In genomic region chr3L:20447337-20447736, dm6 we compare ENCODE assay signal across 1 fruit fly cellular context.
TF ChIP-seq lines count a peak whose summit lies in the region.

No protein-coding gene starts in this region.

TF ChIP-seq in whole organism, embryonic, 481 proteins besides CTCF, POLR2A, EP300 and RAD21 (continued from another document and continues in another):
- TF ChIP-seq fd102C (GFP tag; optimal IDR thresholded peaks at IDR 0.05; lab: Kevin White, UChicago) (no peak), lov (optimal IDR thresholded peaks at IDR 0.05; lab: Kevin White, UChicago) (no peak), lov (GFP tag; IDR thresholded peaks at IDR 0.05; lab: Robert Waterston, UW) (0 out of 3 replicates have a peak, but pooled peaks have one; percentile 8), dpn (GFP tag; optimal IDR thresholded peaks at IDR 0.05; lab: Kevin White, UChicago) (peak in 1 of 2 experiments; percentile 22), CG8765 (GFP tag; IDR thresholded peaks at IDR 0.05; lab: Robert Waterston, UW) (no peak), row (GFP tag; IDR thresholded peaks at IDR 0.05; lab: Robert Waterston, UW) (0 out of 3 replicates have a peak, but pooled peaks have one; percentile 33), CG6175 (GFP tag; IDR thresholded peaks at IDR 0.05; lab: Robert Waterston, UW) (no peak), dati (GFP tag; IDR thresholded peaks at IDR 0.05; lab: Robert Waterston, UW) (no peak), Dbx (GFP tag; IDR thresholded peaks at IDR 0.05; lab: Robert Waterston, UW) (no peak), Blimp-1 (GFP tag; optimal IDR thresholded peaks at IDR 0.05; lab: Kevin White, UChicago) (peak; percentile 44), vvl (GFP tag; IDR thresholded peaks at IDR 0.05; lab: Robert Waterston, UW) (peak; percentile 38; the same call in 1 of the 2 replicates), shn (GFP tag; optimal IDR thresholded peaks at IDR 0.05; lab: Kevin White, UChicago) (no peak), bab2 (GFP tag; optimal IDR thresholded peaks at IDR 0.05; lab: Kevin White, UChicago) (no peak), CG43689 (GFP tag; IDR thresholded peaks at IDR 0.05; lab: Robert Waterston, UW) (no peak), amos (GFP tag; IDR thresholded peaks at IDR 0.05; lab: Robert Waterston, UW; ENCODE audit: partially characterized antibody) (no peak), Side (GFP tag; optimal IDR thresholded peaks at IDR 0.05; lab: Kevin White, UChicago) (no peak), CG10979 (tag; optimal IDR thresholded peaks at IDR 0.05; lab: Kevin White, UChicago) (peak; percentile 53), CG8924 (tag; optimal IDR thresholded peaks at IDR 0.05; lab: Kevin White, UChicago) (no peak), bsh (GFP tag; optimal IDR thresholded peaks at IDR 0.05; lab: Kevin White, UChicago) (peak in 1 of 2 experiments; percentile 43), CG16813 (GFP tag; IDR thresholded peaks at IDR 0.05; lab: Robert Waterston, UW; ENCODE audit: partially characterized antibody) (0 out of 3 replicates have a peak, but pooled peaks have one; percentile 21), Hr39 (optimal IDR thresholded peaks at IDR 0.05; lab: Kevin White, UChicago) (no peak), CG31224 (GFP tag; IDR thresholded peaks at IDR 0.05; lab: Robert Waterston, UW) (no peak), pho (GFP tag; optimal IDR thresholded peaks at IDR 0.05; lab: Kevin White, UChicago) (no peak), kni (GFP tag; optimal IDR thresholded peaks at IDR 0.05; lab: Kevin White, UChicago) (no peak), Drgx (GFP tag; IDR thresholded peaks at IDR 0.05; lab: Robert Waterston, UW) (peak; percentile 48; the same call in 1 of the 2 replicates), CG15011 (GFP tag; optimal IDR thresholded peaks at IDR 0.05; lab: Kevin White, UChicago) (no peak), chn (GFP tag; optimal IDR thresholded peaks at IDR 0.05; lab: Kevin White, UChicago) (peak; percentile 12), Atf3 (GFP tag; optimal IDR thresholded peaks at IDR 0.05; lab: Kevin White, UChicago) (no peak), pzg (GFP tag; optimal IDR thresholded peaks at IDR 0.05; lab: Kevin White, UChicago) (no peak), ewg (GFP tag; optimal IDR thresholded peaks at IDR 0.05; lab: Kevin White, UChicago) (no peak), CG8388 (GFP tag; optimal IDR thresholded peaks at IDR 0.05; lab: Kevin White, UChicago) (peak; percentile 35), CG8281 (tag; optimal IDR thresholded peaks at IDR 0.05; lab: Kevin White, UChicago) (no peak), CG7987 (GFP tag; optimal IDR thresholded peaks at IDR 0.05; lab: Kevin White, UChicago) (no peak), Dp (GFP tag; optimal IDR thresholded peaks at IDR 0.05; lab: Kevin White, UChicago) (no peak), sna (GFP tag; IDR thresholded peaks at IDR 0.05; lab: Robert Waterston, UW; ENCODE audit: partially characterized antibody) (no peak), kay (GFP tag; optimal IDR thresholded peaks at IDR 0.05; lab: Kevin White, UChicago) (no peak), D (optimal IDR thresholded peaks at IDR 0.05; lab: Kevin White, UChicago) (no peak), D (GFP tag; optimal IDR thresholded peaks at IDR 0.05; lab: Kevin White, UChicago) (no peak), CG14667 (GFP tag; IDR thresholded peaks at IDR 0.05; lab: Robert Waterston, UW) (0 out of 2 replicates have a peak, but pooled peaks have one; percentile 11), abd-A (tag; optimal IDR thresholded peaks at IDR 0.05; lab: Kevin White, UChicago) (no peak), en (GFP tag; optimal IDR thresholded peaks at IDR 0.05; lab: Kevin White, UChicago) (no peak), CG17385 (GFP tag; optimal IDR thresholded peaks at IDR 0.05; lab: Kevin White, UChicago) (no peak), D19A (tag; optimal IDR thresholded peaks at IDR 0.05; lab: Kevin White, UChicago) (peak; percentile 48), sisA (GFP tag; IDR thresholded peaks at IDR 0.05; lab: Robert Waterston, UW) (peak; percentile 45), lilli (GFP tag; optimal IDR thresholded peaks at IDR 0.05; lab: Kevin White, UChicago) (peak; percentile 27), ERR (GFP tag; optimal IDR thresholded peaks at IDR 0.05; lab: Kevin White, UChicago) (no peak), CG3726 (GFP tag; IDR thresholded peaks at IDR 0.05; lab: Robert Waterston, UW) (0 out of 3 replicates have a peak, but pooled peaks have one; percentile 36), Aef1 (GFP tag; IDR thresholded peaks at IDR 0.05; lab: Robert Waterston, UW) (no peak), Max (GFP tag; optimal IDR thresholded peaks at IDR 0.05; lab: Kevin White, UChicago) (no peak), chif (GFP tag; optimal IDR thresholded peaks at IDR 0.05; lab: Kevin White, UChicago) (peak in 1 of 2 experiments; percentile 64), Hmr (GFP tag; optimal IDR thresholded peaks at IDR 0.05; lab: Kevin White, UChicago) (no peak), CG2712 (tag; optimal IDR thresholded peaks at IDR 0.05; lab: Kevin White, UChicago) (peak; percentile 50), grau (tag; optimal IDR thresholded peaks at IDR 0.05; lab: Kevin White, UChicago) (peak; percentile 87), knrl (GFP tag; IDR thresholded peaks at IDR 0.05; lab: Robert Waterston, UW; ENCODE audit: partially characterized antibody) (no peak), NC2β (GFP tag; optimal IDR thresholded peaks at IDR 0.05; lab: Kevin White, UChicago) (no peak), nerfin-1 (tag; optimal IDR thresholded peaks at IDR 0.05; lab: Kevin White, UChicago) (no peak), sens (GFP tag; lab: Kevin White, UChicago) (peak; percentile 70), pfk (GFP tag; optimal IDR thresholded peaks at IDR 0.05; lab: Kevin White, UChicago) (no peak), Ravus (GFP tag; IDR thresholded peaks at IDR 0.05; lab: Robert Waterston, UW) (no peak), sqz (GFP tag; optimal IDR thresholded peaks at IDR 0.05; lab: Kevin White, UChicago) (no peak), Camta (GFP tag; optimal IDR thresholded peaks at IDR 0.05; lab: Kevin White, UChicago) (no peak), CG9817 (tag; optimal IDR thresholded peaks at IDR 0.05; lab: Kevin White, UChicago) (no peak), Fer3 (tag; optimal IDR thresholded peaks at IDR 0.05; lab: Kevin White, UChicago) (no peak), unpg (GFP tag; optimal IDR thresholded peaks at IDR 0.05; lab: Kevin White, UChicago) (peak; percentile 38), CG18476 (GFP tag; optimal IDR thresholded peaks at IDR 0.05; lab: Kevin White, UChicago) (peak; percentile 3), CG1603 (tag; optimal IDR thresholded peaks at IDR 0.05; lab: Kevin White, UChicago) (peak; percentile 61), tgo (GFP tag; IDR thresholded peaks at IDR 0.05; lab: Robert Waterston, UW) (peak; percentile 30; the same call in 1 of the 3 replicates), Eip74EF (GFP tag; optimal IDR thresholded peaks at IDR 0.05; lab: Kevin White, UChicago) (no peak), CG2875 (GFP tag; optimal IDR thresholded peaks at IDR 0.05; lab: Kevin White, UChicago) (peak; percentile 9), CG9932 (GFP tag; IDR thresholded peaks at IDR 0.05; lab: Robert Waterston, UW) (no peak), CG12236 (GFP tag; optimal IDR thresholded peaks at IDR 0.05; lab: Kevin White, UChicago) (no peak), CG12299 (tag; optimal IDR thresholded peaks at IDR 0.05; lab: Kevin White, UChicago) (no peak), CG31441 (GFP tag; IDR thresholded peaks at IDR 0.05; lab: Robert Waterston, UW) (no peak), mam (GFP tag; optimal IDR thresholded peaks at IDR 0.05; lab: Kevin White, UChicago) (peak; percentile 17), slbo (GFP tag; IDR thresholded peaks at IDR 0.05; lab: Robert Waterston, UW) (0 out of 2 replicates have a peak, but pooled peaks have one; percentile 15), crp (GFP tag; optimal IDR thresholded peaks at IDR 0.05; lab: Kevin White, UChicago) (no peak), nerfin-2 (GFP tag; IDR thresholded peaks at IDR 0.05; lab: Robert Waterston, UW; ENCODE audit: partially characterized antibody) (no peak), CG4820 (GFP tag; optimal IDR thresholded peaks at IDR 0.05; lab: Kevin White, UChicago) (no peak), ro (GFP tag; IDR thresholded peaks at IDR 0.05; lab: Robert Waterston, UW) (no peak), CG4854 (GFP tag; optimal IDR thresholded peaks at IDR 0.05; lab: Kevin White, UChicago) (no peak), Antp (GFP tag; optimal IDR thresholded peaks at IDR 0.05; lab: Kevin White, UChicago) (peak; percentile 1), CG9727 (GFP tag; optimal IDR thresholded peaks at IDR 0.05; lab: Kevin White, UChicago) (peak; percentile 37), Oli (tag; optimal IDR thresholded peaks at IDR 0.05; lab: Kevin White, UChicago) (peak; percentile 25), zfh1 (GFP tag; IDR thresholded peaks at IDR 0.05; lab: Robert Waterston, UW) (peak; percentile 59; the same call in 2 of the 3 replicates), CG33213 (GFP tag; optimal IDR thresholded peaks at IDR 0.05; lab: Kevin White, UChicago) (no peak), disco-r (GFP tag; optimal IDR thresholded peaks at IDR 0.05; lab: Kevin White, UChicago) (no peak), CG15269 (tag; optimal IDR thresholded peaks at IDR 0.05; lab: Kevin White, UChicago) (no peak), CG1792 (GFP tag; optimal IDR thresholded peaks at IDR 0.05; lab: Kevin White, UChicago) (no peak), Deaf1 (tag; optimal IDR thresholded peaks at IDR 0.05; lab: Kevin White, UChicago) (no peak), CG12744 (GFP tag; optimal IDR thresholded peaks at IDR 0.05; lab: Kevin White, UChicago) (no peak), Sox102F (GFP tag; optimal IDR thresholded peaks at IDR 0.05; lab: Kevin White, UChicago) (peak; percentile 39), CG10209 (GFP tag; optimal IDR thresholded peaks at IDR 0.05; lab: Kevin White, UChicago) (no peak), pan (optimal IDR thresholded peaks at IDR 0.05; lab: Kevin White, UChicago) (no peak), pan (GFP tag; optimal IDR thresholded peaks at IDR 0.05 in 1 of 2, IDR thresholded peaks at IDR 0.05 in 1 of 2) (no peak), CG4282 (GFP tag; optimal IDR thresholded peaks at IDR 0.05; lab: Kevin White, UChicago) (no peak), Rx (GFP tag; IDR thresholded peaks at IDR 0.05; lab: Robert Waterston, UW) (no peak), dmrt11E (tag; optimal IDR thresholded peaks at IDR 0.05; lab: Kevin White, UChicago) (peak; percentile 70), ab (GFP tag; optimal IDR thresholded peaks at IDR 0.05; lab: Kevin White, UChicago) (no peak), CG4424 (GFP tag; optimal IDR thresholded peaks at IDR 0.05; lab: Kevin White, UChicago) (peak; percentile 25), CG11560 (tag; IDR thresholded peaks at IDR 0.05; lab: Robert Waterston, UW) (0 out of 3 replicates have a peak, but pooled peaks have one; percentile 35), CG6689 (GFP tag; IDR thresholded peaks at IDR 0.05; lab: Robert Waterston, UW) (peak; percentile 36; the same call in 1 of the 2 replicates), wek (GFP tag; optimal IDR thresholded peaks at IDR 0.05; lab: Kevin White, UChicago) (no peak), kah (GFP tag; optimal IDR thresholded peaks at IDR 0.05; lab: Kevin White, UChicago) (no peak), HLHmδ (GFP tag; optimal IDR thresholded peaks at IDR 0.05; lab: Kevin White, UChicago) (peak; percentile 80), CG6272 (GFP tag; IDR thresholded peaks at IDR 0.05; lab: Robert Waterston, UW) (no peak), ara (GFP tag; IDR thresholded peaks at IDR 0.05; lab: Robert Waterston, UW) (0 out of 2 replicates have a peak, but pooled peaks have one; percentile 23), lmd (GFP tag; IDR thresholded peaks at IDR 0.05; lab: Robert Waterston, UW) (peak; percentile 16; the same call in 1 of the 2 replicates), Dref (GFP tag; IDR thresholded peaks at IDR 0.05; lab: Robert Waterston, UW) (no peak), CG5953 (GFP tag; IDR thresholded peaks at IDR 0.05; lab: Robert Waterston, UW) (no peak), CG17361 (GFP tag; IDR thresholded peaks at IDR 0.05; lab: Robert Waterston, UW) (0 out of 3 replicates have a peak, but pooled peaks have one; percentile 24), CG6254 (GFP tag; optimal IDR thresholded peaks at IDR 0.05; lab: Kevin White, UChicago) (no peak), tio (GFP tag; optimal IDR thresholded peaks at IDR 0.05; lab: Kevin White, UChicago) (no peak), Lhr (GFP tag; optimal IDR thresholded peaks at IDR 0.05; lab: Kevin White, UChicago) (no peak), HmgD (GFP tag; optimal IDR thresholded peaks at IDR 0.05; lab: Kevin White, UChicago) (no peak), az2 (GFP tag; optimal IDR thresholded peaks at IDR 0.05; lab: Kevin White, UChicago) (peak; percentile 28), CG10543 (GFP tag; optimal IDR thresholded peaks at IDR 0.05; lab: Kevin White, UChicago) (no peak), CG2116 (GFP tag; optimal IDR thresholded peaks at IDR 0.05; lab: Kevin White, UChicago) (no peak), Gsc (GFP tag; IDR thresholded peaks at IDR 0.05; lab: Robert Waterston, UW) (no peak), CG3065 (GFP tag; optimal IDR thresholded peaks at IDR 0.05; lab: Kevin White, UChicago) (no peak), YL-1 (GFP tag; optimal IDR thresholded peaks at IDR 0.05; lab: Kevin White, UChicago) (no peak), tll (GFP tag; optimal IDR thresholded peaks at IDR 0.05; lab: Kevin White, UChicago) (no peak), Med (GFP tag; lab: Kevin White, UChicago) (peak; percentile 55), ac (GFP tag; optimal IDR thresholded peaks at IDR 0.05; lab: Kevin White, UChicago) (no peak), jing (GFP tag; optimal IDR thresholded peaks at IDR 0.05; lab: Kevin White, UChicago) (no peak), Taf1 (GFP tag; IDR thresholded peaks at IDR 0.05; lab: Robert Waterston, UW) (no peak), Atf6 (GFP tag; IDR thresholded peaks at IDR 0.05; lab: Robert Waterston, UW) (no peak), Spps (tag; optimal IDR thresholded peaks at IDR 0.05; lab: Kevin White, UChicago) (peak; percentile 34), Hsf (GFP tag; optimal IDR thresholded peaks at IDR 0.05; lab: Kevin White, UChicago) (peak; percentile 9), CG1233 (GFP tag; optimal IDR thresholded peaks at IDR 0.05; lab: Kevin White, UChicago) (no peak), CG30403 (GFP tag; optimal IDR thresholded peaks at IDR 0.05; lab: Kevin White, UChicago) (peak; percentile 37), sim (GFP tag; IDR thresholded peaks at IDR 0.05; lab: Robert Waterston, UW) (0 out of 2 replicates have a peak, but pooled peaks have one; percentile 17), CG7839 (tag; optimal IDR thresholded peaks at IDR 0.05; lab: Kevin White, UChicago) (peak; percentile 32), Elba2 (GFP tag; optimal IDR thresholded peaks at IDR 0.05; lab: Kevin White, UChicago) (no peak), maf-S (GFP tag; optimal IDR thresholded peaks at IDR 0.05; lab: Kevin White, UChicago) (no peak), yki (optimal IDR thresholded peaks at IDR 0.05; lab: Kevin White, UChicago) (no peak)
